Worm (Caenorhabditis elegans) whole organism, mixed stage, embryonic: ENCODE measurements around the gene F36F12.7.
A peak's percentile ranks its signal among the peaks of the same experiment; 100 is the strongest.

Experiments
- ceh-39 ChIP-seq: fragments of 150-350 bp; optimal IDR thresholded peaks from 2 replicates; lab custom pipeline; 2014; ENCODE audit warnings: missing biosample characterization, missing genetic modification characterization
- ces-1 ChIP-seq: fragments of 150-350 bp; optimal IDR thresholded peaks from 2 replicates; lab custom pipeline; 2014; ENCODE audit warnings: missing biosample characterization, missing genetic modification reagents, missing genetic modification characterization
- drap-1 ChIP-seq: fragments of 200-800 bp; sonication (Bioruptor generic); optimal IDR thresholded peaks from 3 replicates; lab custom pipeline; 2018; ENCODE audit warnings: mild to moderate bottlenecking, missing genetic modification characterization, missing compliant biosample characterization
- nhr-237 ChIP-seq: fragments of 150-350 bp; optimal IDR thresholded peaks from 2 replicates; lab custom pipeline; 2014; ENCODE audit warnings: missing biosample characterization, missing genetic modification characterization

DNA sequence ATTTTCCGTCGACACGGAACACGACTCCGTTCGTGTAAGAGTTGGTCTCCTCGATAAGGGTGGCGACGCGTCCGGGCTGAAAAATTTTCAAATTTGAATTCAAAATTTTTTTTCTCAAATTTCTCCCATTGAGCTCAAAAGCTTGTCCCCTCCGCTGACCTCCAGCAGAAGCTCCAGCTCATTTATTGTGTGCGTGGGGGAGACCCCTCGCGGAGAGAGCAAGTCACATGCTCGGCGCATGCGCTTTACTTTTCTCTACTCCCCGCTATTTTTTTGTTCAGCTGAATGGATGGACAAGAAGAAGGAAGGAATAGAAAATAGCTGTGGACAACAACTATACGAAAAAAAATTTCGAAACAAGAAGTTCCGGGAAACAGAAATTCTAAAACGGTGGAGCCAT is 34.4 kb downstream of the F36F12.7 start:
- no peak for TF ChIP-seq ceh-39 (tag; lab: Kevin White, UChicago)
- peak; percentile 20 for TF ChIP-seq nhr-237 (tag; lab: Kevin White, UChicago)
- TF ChIP-seq ces-1 (GFP tag; lab: Kevin White, UChicago) = peak; percentile 4
- no peak for TF ChIP-seq drap-1 (GFP tag; lab: Kevin White, UChicago)
